Fruit fly (Drosophila melanogaster) whole organism, wandering third instar larva: ENCODE results near the gene CG42813.
A peak's percentile ranks its signal among the peaks of the same experiment; 100 is the strongest.

Experiments
- Abd-B ChIP-seq: fragments of >200 bp; optimal IDR thresholded peaks from 2 replicates; lab custom pipeline; 2017; ENCODE audit warnings: missing biosample characterization, missing genetic modification characterization
- CG32264 ChIP-seq: fragments of 200-800 bp; sonication (Bioruptor generic); optimal IDR thresholded peaks from 2 replicates; lab custom pipeline; 2016; ENCODE audit warnings: missing biosample characterization, missing genetic modification characterization
- CG9705 ChIP-seq: fragments of 200-800 bp; sonication (Bioruptor generic); optimal IDR thresholded peaks from 2 replicates; lab custom pipeline; 2018; ENCODE audit warnings: missing biosample characterization, mild to moderate bottlenecking, missing genetic modification characterization
- CrebA ChIP-seq: fragments of 200-800 bp; sonication (Bioruptor generic); optimal IDR thresholded peaks from 2 replicates; lab custom pipeline; 2016; ENCODE audit warnings: missing biosample characterization, mild to moderate bottlenecking, missing genetic modification characterization, borderline replicate concordance
- Dfd ChIP-seq: fragments of >200 bp; optimal IDR thresholded peaks from 2 replicates; lab custom pipeline; 2017; ENCODE audit warnings: missing biosample characterization, missing genetic modification characterization
- Dif ChIP-seq: fragments of 200-275, 200-300 bp; sonication (Bioruptor generic); optimal IDR thresholded peaks from 2 replicates; lab custom pipeline; 2018; ENCODE audit warnings: missing biosample characterization, missing genetic modification characterization; ENCODE audit not compliant: partially characterized antibody
- GATAd ChIP-seq: sonication (Bioruptor generic); optimal IDR thresholded peaks from 2 replicates; lab custom pipeline; 2016; ENCODE audit warnings: missing biosample characterization, missing genetic modification characterization
- HLH106 ChIP-seq: fragments of 200-800 bp; optimal IDR thresholded peaks from 3 replicates; lab custom pipeline; 2019; ENCODE audit warnings: missing biosample characterization, mild to moderate bottlenecking, missing genetic modification characterization, moderate library complexity
- Hnf4 ChIP-seq: fragments of 200-800 bp; sonication (Bioruptor generic); optimal IDR thresholded peaks from 2 replicates; lab custom pipeline; 2016; ENCODE audit warnings: missing biosample characterization, mild to moderate bottlenecking, missing genetic modification characterization
- Hr78 ChIP-seq: fragments of >200 bp; optimal IDR thresholded peaks from 2 replicates; lab custom pipeline; 2017; ENCODE audit warnings: missing biosample characterization, missing genetic modification characterization
- Hr83 ChIP-seq: fragments of 200-300 bp; sonication (Bioruptor generic); optimal IDR thresholded peaks from 2 replicates; lab custom pipeline; 2016; ENCODE audit warnings: missing biosample characterization, mild to moderate bottlenecking, missing genetic modification characterization, moderate library complexity; ENCODE audit not compliant: poor library complexity, severe bottlenecking
- Jra ChIP-seq: sonication (Bioruptor generic); optimal IDR thresholded peaks from 2 replicates; lab custom pipeline; 2016; ENCODE audit warnings: missing biosample characterization, missing genetic modification characterization
- Mio ChIP-seq: sonication (Bioruptor generic); optimal IDR thresholded peaks from 2 replicates; lab custom pipeline; 2016; ENCODE audit warnings: missing biosample characterization, missing genetic modification characterization
- Myc ChIP-seq: fragments of >200 bp; optimal IDR thresholded peaks from 2 replicates; lab custom pipeline; 2017
- N ChIP-seq: fragments of >200 bp; optimal IDR thresholded peaks from 2 replicates; lab custom pipeline; 2018; ENCODE audit warnings: missing biosample characterization, missing external identifiers, missing genetic modification characterization
- OdsH ChIP-seq: fragments of 200-800 bp; sonication (Bioruptor generic); optimal IDR thresholded peaks from 2 replicates; lab custom pipeline; 2016; ENCODE audit warnings: missing biosample characterization, mild to moderate bottlenecking, missing genetic modification characterization
- Rel ChIP-seq, 2 experiments: fragments of 200-800 bp; sonication (Bioruptor generic) in 1 of 2; optimal IDR thresholded peaks; 2 replicates in 1 of 2; 3 replicates in 1 of 2; lab custom pipeline; 2016 to 2019; ENCODE audit warnings: mild to moderate bottlenecking in 2 of 2, missing biosample characterization in 2 of 2, missing genetic modification characterization in 2 of 2, moderate library complexity in 1 of 2
- Sp1 ChIP-seq: fragments of 200-800 bp; sonication (Bioruptor generic); optimal IDR thresholded peaks from 3 replicates; lab custom pipeline; 2019; ENCODE audit warnings: missing biosample characterization, mild to moderate bottlenecking, missing genetic modification characterization, moderate library complexity
- Vsx2 ChIP-seq: fragments of 200-300, 225-300 bp; sonication (Bioruptor generic); optimal IDR thresholded peaks from 2 replicates; lab custom pipeline; 2018; ENCODE audit warnings: missing biosample characterization, missing genetic modification characterization; ENCODE audit not compliant: partially characterized antibody
- br ChIP-seq: fragments of 200-800 bp; sonication (Bioruptor generic); optimal IDR thresholded peaks from 2 replicates; lab custom pipeline; 2016; ENCODE audit warnings: missing biosample characterization, missing genetic modification characterization
- brk ChIP-seq: fragments of 200-800 bp; sonication (Bioruptor generic); optimal IDR thresholded peaks from 2 replicates; lab custom pipeline; 2016; ENCODE audit warnings: missing biosample characterization, mild to moderate bottlenecking, missing genetic modification characterization
- dl ChIP-seq, 2 experiments: fragments of 175-275, 200-275 bp in 1 of 2; fragments of 200-275 bp in 1 of 2; sonication (Bioruptor generic); optimal IDR thresholded peaks; lab custom pipeline; 2018; ENCODE audit warnings: mild to moderate bottlenecking in 2 of 2, missing biosample characterization in 2 of 2, missing genetic modification characterization in 2 of 2, moderate library complexity in 2 of 2; ENCODE audit not compliant: partially characterized antibody in 2 of 2, insufficient read depth in 1 of 2
- dmrt93B ChIP-seq: fragments of 200-800 bp; sonication (Bioruptor generic); optimal IDR thresholded peaks from 2 replicates; lab custom pipeline; 2018; ENCODE audit warnings: missing biosample characterization, mild to moderate bottlenecking, missing genetic modification characterization
- dsf ChIP-seq: sonication (Bioruptor generic); optimal IDR thresholded peaks from 2 replicates; lab custom pipeline; 2016; ENCODE audit warnings: missing biosample characterization, missing genetic modification characterization, borderline replicate concordance
- ey ChIP-seq: fragments of 200-800 bp; sonication (Bioruptor generic); optimal IDR thresholded peaks from 2 replicates; lab custom pipeline; 2016; ENCODE audit warnings: missing biosample characterization, missing genetic modification characterization
- foxo ChIP-seq, 2 experiments: fragments of 200-800 bp; sonication (Bioruptor generic); optimal IDR thresholded peaks; 2 replicates in 1 of 2; 3 replicates in 1 of 2; lab custom pipeline; 2016 to 2017; ENCODE audit warnings: missing biosample characterization in 2 of 2, missing genetic modification characterization in 2 of 2
- fru ChIP-seq: fragments of 200-800 bp; sonication (Bioruptor generic); optimal IDR thresholded peaks from 3 replicates; lab custom pipeline; 2016; ENCODE audit warnings: missing biosample characterization, mild to moderate bottlenecking, missing genetic modification characterization
- h ChIP-seq: fragments of 200-800 bp; sonication (Bioruptor generic); optimal IDR thresholded peaks from 3 replicates; lab custom pipeline; 2016; ENCODE audit warnings: missing biosample characterization, mild to moderate bottlenecking, missing genetic modification characterization
- jim ChIP-seq: fragments of 175-275, 200-325 bp; sonication (Bioruptor generic); optimal IDR thresholded peaks from 2 replicates; lab custom pipeline; 2016; ENCODE audit warnings: missing biosample characterization, mild to moderate bottlenecking, missing genetic modification characterization
- lola ChIP-seq: fragments of >200 bp; optimal IDR thresholded peaks from 2 replicates; lab custom pipeline; 2017; ENCODE audit warnings: missing biosample characterization, missing genetic modification characterization
- pan ChIP-seq: fragments of >200 bp; optimal IDR thresholded peaks from 2 replicates; lab custom pipeline; 2017
- psq ChIP-seq: fragments of 200-800 bp; sonication (Bioruptor generic); optimal IDR thresholded peaks from 3 replicates; lab custom pipeline; 2017; ENCODE audit warnings: missing biosample characterization, mild to moderate bottlenecking, missing genetic modification characterization, moderate library complexity
- rgr ChIP-seq: fragments of 200-800 bp; sonication (Bioruptor generic); optimal IDR thresholded peaks from 3 replicates; lab custom pipeline; 2016; ENCODE audit warnings: missing biosample characterization, mild to moderate bottlenecking, missing genetic modification characterization
- sage ChIP-seq: fragments of 200-800 bp; sonication (Bioruptor generic); optimal IDR thresholded peaks from 2 replicates; lab custom pipeline; 2016; ENCODE audit warnings: missing biosample characterization, mild to moderate bottlenecking, missing genetic modification characterization
- sv ChIP-seq: fragments of 200-800 bp; sonication (Bioruptor generic); optimal IDR thresholded peaks from 3 replicates; lab custom pipeline; 2016; ENCODE audit warnings: missing biosample characterization, missing genetic modification characterization
- tai ChIP-seq: sonication (Bioruptor generic); optimal IDR thresholded peaks from 2 replicates; lab custom pipeline; 2016; ENCODE audit warnings: missing biosample characterization, missing genetic modification characterization
- usp ChIP-seq: fragments of >200 bp; optimal IDR thresholded peaks from 2 replicates; lab custom pipeline; 2017; ENCODE audit warnings: missing biosample characterization, missing genetic modification characterization
- woc ChIP-seq: sonication (Bioruptor generic); optimal IDR thresholded peaks from 2 replicates; lab custom pipeline; 2016; ENCODE audit warnings: missing biosample characterization, mild to moderate bottlenecking, missing genetic modification characterization

Gene CG42813

DNA sequence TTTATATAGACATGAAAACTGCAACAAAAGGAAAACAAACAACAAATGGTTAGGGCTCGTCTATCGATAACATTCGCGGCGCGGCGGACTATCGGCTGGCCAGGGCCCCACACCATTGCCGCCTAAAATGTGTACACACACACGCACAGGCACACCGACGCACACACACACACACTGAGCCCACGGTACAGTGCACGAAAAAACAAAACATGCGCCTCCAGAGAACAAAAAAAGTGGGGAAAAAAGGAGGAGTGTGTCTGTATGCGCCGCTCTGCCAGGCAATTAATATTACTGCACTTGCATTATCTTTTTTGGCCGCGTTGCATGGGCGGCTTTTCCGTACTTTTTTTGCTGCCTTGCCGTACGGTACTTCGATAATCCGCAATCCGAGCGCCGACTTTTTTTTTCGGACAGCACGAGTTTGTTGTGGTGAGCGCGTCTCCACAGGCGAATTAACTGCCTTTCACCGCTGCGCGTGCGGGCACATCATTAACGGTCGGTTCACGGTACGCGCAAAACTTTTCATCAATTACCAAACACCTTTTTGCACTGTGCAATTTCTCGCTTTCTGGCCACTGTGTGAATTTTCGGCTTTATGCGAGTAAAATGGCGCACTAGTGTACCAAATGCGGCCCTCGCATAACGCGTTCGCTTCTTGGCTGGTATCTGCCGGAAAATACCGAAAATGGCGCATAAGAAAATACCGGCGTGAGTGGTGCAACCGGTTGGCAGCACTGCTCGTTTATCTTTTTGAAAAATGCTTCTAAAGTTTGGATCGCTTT lies 35.3 kb upstream of the CG42813 start, which contains the start of gene woc (continued):
- TF ChIP-seq Hnf4 (no peak), fru (GFP tag; lab: Kevin White, UChicago) (peak; percentile 80), br (GFP tag; lab: Kevin White, UChicago) (peak; percentile 68), Rel (GFP tag; optimal IDR thresholded peaks at IDR 0.05; lab: Kevin White, UChicago) (no peak), Rel (tag; optimal IDR thresholded peaks at IDR 0.05; lab: Kevin White, UChicago) (peak; percentile 72), Vsx2 (GFP tag; lab: Kevin White, UChicago) (no peak)

- TF ChIP-seq N, result no peak
- TF ChIP-seq Vsx2 (GFP tag; lab: Kevin White, UChicago), result no peak
- no peak for TF ChIP-seq br (GFP tag; lab: Kevin White, UChicago)
- TF ChIP-seq Hnf4, result no peak
- no peak for TF ChIP-seq psq (GFP tag; lab: Kevin White, UChicago)
- no peak for TF ChIP-seq Hr83 (GFP tag; lab: Kevin White, UChicago)
- no peak for TF ChIP-seq Hr78 (GFP tag; lab: Kevin White, UChicago)
- TF ChIP-seq rgr (GFP tag; lab: Kevin White, UChicago), result no peak
- TF ChIP-seq lola (GFP tag; lab: Kevin White, UChicago), result no peak
- no peak for TF ChIP-seq Mio (GFP tag; lab: Kevin White, UChicago)
- TF ChIP-seq Abd-B (GFP tag; lab: Kevin White, UChicago), result no peak
- no peak for TF ChIP-seq sage (GFP tag; lab: Kevin White, UChicago)
- no peak for TF ChIP-seq CG9705 (GFP tag; lab: Kevin White, UChicago)
- TF ChIP-seq GATAd (GFP tag; lab: Kevin White, UChicago), result no peak
- no peak for TF ChIP-seq Sp1 (GFP tag; lab: Kevin White, UChicago)
- TF ChIP-seq CG32264 (GFP tag; lab: Kevin White, UChicago), result no peak
- no peak for TF ChIP-seq usp
- TF ChIP-seq brk, result no peak
- TF ChIP-seq dsf, result no peak
These were observed 25.6 kb upstream of the CG42813 start for dm6 chr3R:27253921-27254376.

dm6 chr3R:27253136-27253920 lies 25.0 kb upstream of the CG42813 start, which contains the start of gene pll:
Gene pll (minus strand): TSS chr3R:27253182.
- TF ChIP-seq Myc (lab: Kevin White, UChicago), result no peak
- TF ChIP-seq Rel (GFP tag; optimal IDR thresholded peaks at IDR 0.05; lab: Kevin White, UChicago), result no peak
- peak; percentile 61 for TF ChIP-seq Rel (tag; optimal IDR thresholded peaks at IDR 0.05; lab: Kevin White, UChicago)
- no peak for TF ChIP-seq dmrt93B (GFP tag; lab: Kevin White, UChicago)
- TF ChIP-seq Dif, result no peak
- TF ChIP-seq CG32264 (GFP tag; lab: Kevin White, UChicago), result peak; percentile 50
- TF ChIP-seq Hnf4, result no peak
- TF ChIP-seq CrebA (GFP tag; lab: Kevin White, UChicago), result no peak
- TF ChIP-seq GATAd (GFP tag; lab: Kevin White, UChicago), result peak; percentile 60
- TF ChIP-seq jim, result no peak
- TF ChIP-seq OdsH (GFP tag; lab: Kevin White, UChicago), result peak; percentile 74
- no peak for TF ChIP-seq Jra (GFP tag; lab: Kevin White, UChicago)
- TF ChIP-seq Abd-B (GFP tag; lab: Kevin White, UChicago), result no peak
- TF ChIP-seq Hr83 (GFP tag; lab: Kevin White, UChicago), result peak; percentile 91
- no peak for TF ChIP-seq Vsx2 (GFP tag; lab: Kevin White, UChicago)
- peak; percentile 84 for TF ChIP-seq h (GFP tag; lab: Kevin White, UChicago)
- no peak for TF ChIP-seq br (GFP tag; lab: Kevin White, UChicago)
- no peak for TF ChIP-seq Dfd (GFP tag; lab: Kevin White, UChicago)
- peak; percentile 84 for TF ChIP-seq rgr (GFP tag; lab: Kevin White, UChicago)
- peak in 1 of 2 experiments; percentile 88 for TF ChIP-seq foxo (GFP tag; optimal IDR thresholded peaks at IDR 0.05; lab: Kevin White, UChicago)
- TF ChIP-seq CG9705 (GFP tag; lab: Kevin White, UChicago), result peak; percentile 74
- peak; percentile 49 for TF ChIP-seq Mio (GFP tag; lab: Kevin White, UChicago)
- peak; percentile 85 for TF ChIP-seq sv (GFP tag; lab: Kevin White, UChicago)
- no peak for TF ChIP-seq brk
- peak; percentile 82 for TF ChIP-seq ey
- no peak for TF ChIP-seq Hr78 (GFP tag; lab: Kevin White, UChicago)
- peak; percentile 84 for TF ChIP-seq HLH106 (tag; lab: Kevin White, UChicago)
- no peak for TF ChIP-seq tai (GFP tag; lab: Kevin White, UChicago)
- TF ChIP-seq Sp1 (GFP tag; lab: Kevin White, UChicago), result peak; percentile 72
- no peak for TF ChIP-seq N
- no peak for TF ChIP-seq woc
- no peak for TF ChIP-seq dl (GFP tag; optimal IDR thresholded peaks at IDR 0.05; lab: Kevin White, UChicago; ENCODE audit: insufficient read depth in 1 of 2, partially characterized antibody in 2 of 2)
- no peak for TF ChIP-seq sage (GFP tag; lab: Kevin White, UChicago)
- TF ChIP-seq usp, result no peak
- TF ChIP-seq dsf, result no peak
- TF ChIP-seq pan (lab: Kevin White, UChicago), result no peak
- TF ChIP-seq lola (GFP tag; lab: Kevin White, UChicago), result no peak
- TF ChIP-seq psq (GFP tag; lab: Kevin White, UChicago), result peak; percentile 73
- no peak for TF ChIP-seq fru (GFP tag; lab: Kevin White, UChicago)
